Fruit fly (Drosophila melanogaster): ENCODE data around the gene CG17328.

DNA sequence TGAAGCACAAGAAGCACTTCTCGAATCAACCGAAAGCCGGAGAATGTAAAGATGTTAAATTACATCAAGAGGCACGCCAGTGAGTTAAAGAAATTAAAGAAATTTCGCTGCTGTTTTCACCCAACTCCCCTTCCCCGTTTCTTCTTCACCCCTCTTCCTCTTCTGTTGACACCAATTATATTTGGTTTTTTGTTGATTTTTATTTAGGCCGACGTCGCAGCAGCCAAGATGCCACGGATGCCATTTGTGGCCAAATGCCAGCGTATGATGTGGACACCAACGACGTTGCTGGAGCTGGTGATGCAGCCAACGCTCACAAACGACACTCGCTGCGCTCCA is 11.4 kb upstream of the CG17328 start:
- TF ChIP-seq h (optimal IDR thresholded peaks at IDR 0.05) (no peak), insv (optimal IDR thresholded peaks at IDR 0.05) (no peak), Myc (optimal IDR thresholded peaks at IDR 0.05) (no peak), psq (optimal IDR thresholded peaks at IDR 0.05) (no peak)

Measured in Kc167 (cell line).